Worm (Caenorhabditis elegans) whole organism, L3 larva: ENCODE measurements around the gene Y17D7B.10.

Experiments
- ZK546.5 ChIP-seq: sonication (generic microtip); optimal IDR thresholded peaks from 2 replicates; lab custom pipeline; 2017; ENCODE audit warnings: missing biosample characterization, missing genetic modification characterization
- aly-2 ChIP-seq: fragments of 150-350 bp; optimal IDR thresholded peaks from 2 replicates; lab custom pipeline; 2014; ENCODE audit warnings: missing biosample characterization, missing genetic modification characterization
- ceh-16 ChIP-seq: sonication (generic microtip); optimal IDR thresholded peaks from 2 replicates; lab custom pipeline; 2017; ENCODE audit warnings: missing biosample characterization, missing genetic modification characterization
- ceh-9 ChIP-seq: sonication (generic microtip); optimal IDR thresholded peaks from 2 replicates; lab custom pipeline; 2018; ENCODE audit warnings: missing biosample characterization, missing genetic modification characterization
- daf-12 ChIP-seq: fragments of 150-350 bp; optimal IDR thresholded peaks from 2 replicates; lab custom pipeline; 2014; ENCODE audit warnings: missing biosample characterization, missing genetic modification reagents, missing genetic modification characterization
- egl-27 ChIP-seq: sonication (generic microtip); optimal IDR thresholded peaks from 4 replicates; lab custom pipeline; 2017; ENCODE audit warnings: missing biosample characterization, missing genetic modification reagents, missing genetic modification characterization
- egl-5 ChIP-seq: fragments of 150-350 bp; optimal IDR thresholded peaks from 2 replicates; lab custom pipeline; 2017; ENCODE audit warnings: missing biosample characterization, missing genetic modification reagents, missing genetic modification characterization, inconsistent platforms
- elt-1 ChIP-seq: fragments of 150-350 bp; optimal IDR thresholded peaks from 2 replicates; lab custom pipeline; 2014; ENCODE audit warnings: missing biosample characterization, missing genetic modification characterization
- elt-2 ChIP-seq: sonication (generic microtip); optimal IDR thresholded peaks from 2 replicates; lab custom pipeline; 2016; ENCODE audit warnings: missing genetic modification reagents, mild to moderate bottlenecking, missing genetic modification characterization, missing compliant biosample characterization
- elt-3 ChIP-seq, 3 experiments: fragments of 150-350 bp in 1 of 3; sonication (generic microtip) in 2 of 3; optimal IDR thresholded peaks; 2 replicates in 2 of 3; 4 replicates in 1 of 3; lab custom pipeline; 2014 to 2017; ENCODE audit warnings: missing biosample characterization in 3 of 3, missing genetic modification characterization in 3 of 3
- eor-1 ChIP-seq, 2 experiments: fragments of 150-350 bp; optimal IDR thresholded peaks; 2 replicates each; lab custom pipeline; 2014 to 2018; ENCODE audit warnings: missing biosample characterization in 2 of 2, missing genetic modification characterization in 2 of 2
- fos-1 ChIP-seq: fragments of 150-350 bp; optimal IDR thresholded peaks from 2 replicates; lab custom pipeline; 2014; ENCODE audit warnings: missing biosample characterization, missing genetic modification characterization
- hmg-11 ChIP-seq: sonication (generic microtip); optimal IDR thresholded peaks from 2 replicates; lab custom pipeline; 2016; ENCODE audit warnings: missing genetic modification characterization, missing compliant biosample characterization
- jun-1 ChIP-seq: fragments of 150-350 bp; optimal IDR thresholded peaks from 2 replicates; lab custom pipeline; 2014; ENCODE audit warnings: missing biosample characterization, missing genetic modification reagents, missing genetic modification characterization
- lin-15B ChIP-seq: fragments of 150-350 bp; optimal IDR thresholded peaks from 2 replicates; lab custom pipeline; 2014; ENCODE audit warnings: missing biosample characterization, missing genetic modification characterization
- lin-39 ChIP-seq: fragments of 150-350 bp; optimal IDR thresholded peaks from 2 replicates; lab custom pipeline; 2018; ENCODE audit warnings: missing biosample characterization, missing genetic modification reagents, missing genetic modification characterization
- mml-1 ChIP-seq: fragments of 150-350 bp; sonication (generic microtip); optimal IDR thresholded peaks from 3 replicates; lab custom pipeline; 2014; ENCODE audit warnings: missing biosample characterization, missing genetic modification characterization
- nfya-1 ChIP-seq: sonication (generic microtip); optimal IDR thresholded peaks from 2 replicates; lab custom pipeline; 2017; ENCODE audit warnings: missing genetic modification characterization, mild to moderate bottlenecking, missing compliant biosample characterization, antibody characterized with exemption, moderate library complexity; ENCODE audit not compliant: insufficient read depth
- nhr-11 ChIP-seq: fragments of 150-350 bp; optimal IDR thresholded peaks from 2 replicates; lab custom pipeline; 2014; ENCODE audit warnings: missing biosample characterization, missing genetic modification characterization
- nhr-12 ChIP-seq: fragments of 150-350 bp; optimal IDR thresholded peaks from 2 replicates; lab custom pipeline; 2014; ENCODE audit warnings: missing biosample characterization, missing genetic modification characterization
- nhr-23 ChIP-seq: fragments of 150-350 bp; optimal IDR thresholded peaks from 2 replicates; lab custom pipeline; 2014; ENCODE audit warnings: missing biosample characterization, missing genetic modification reagents, missing genetic modification characterization
- nhr-237 ChIP-seq: fragments of 150-350 bp; optimal IDR thresholded peaks from 2 replicates; lab custom pipeline; 2014; ENCODE audit warnings: missing biosample characterization, missing genetic modification characterization
- nhr-25 ChIP-seq: sonication (generic microtip); optimal IDR thresholded peaks from 2 replicates; lab custom pipeline; 2017; ENCODE audit warnings: missing biosample characterization, missing genetic modification characterization
- nhr-28 ChIP-seq: fragments of 150-350 bp; optimal IDR thresholded peaks from 2 replicates; lab custom pipeline; 2014; ENCODE audit warnings: missing biosample characterization, missing genetic modification characterization
- nhr-43 ChIP-seq: sonication (generic microtip); optimal IDR thresholded peaks from 2 replicates; lab custom pipeline; 2016; ENCODE audit warnings: mild to moderate bottlenecking, missing genetic modification characterization, missing compliant biosample characterization; ENCODE audit not compliant: poor library complexity, severe bottlenecking
- nhr-67 ChIP-seq: fragments of 150-350 bp; optimal IDR thresholded peaks from 2 replicates; lab custom pipeline; 2014; ENCODE audit warnings: missing biosample characterization, missing genetic modification characterization
- pha-4 ChIP-seq: fragments of 150-350 bp; optimal IDR thresholded peaks from 2 replicates; lab custom pipeline; 2014; ENCODE audit warnings: missing biosample characterization, missing genetic modification reagents, missing genetic modification characterization
- pqm-1 ChIP-seq: fragments of 150-350 bp; optimal IDR thresholded peaks from 2 replicates; lab custom pipeline; 2017; ENCODE audit warnings: missing biosample characterization, missing genetic modification characterization, inconsistent platforms
- snpc-4 ChIP-seq: fragments of 150-350 bp; optimal IDR thresholded peaks from 2 replicates; lab custom pipeline; 2014; ENCODE audit warnings: missing biosample characterization, missing genetic modification characterization
- unc-62 ChIP-seq: fragments of 150-350 bp; sonication (generic microtip); optimal IDR thresholded peaks from 4 replicates; lab custom pipeline; 2014; ENCODE audit warnings: missing biosample characterization, missing genetic modification reagents, missing genetic modification characterization
- zag-1 ChIP-seq: fragments of 150-350 bp; optimal IDR thresholded peaks from 2 replicates; lab custom pipeline; 2014; ENCODE audit warnings: missing biosample characterization, missing genetic modification characterization
- ztf-11 ChIP-seq: fragments of 150-350 bp; optimal IDR thresholded peaks from 2 replicates; lab custom pipeline; 2014; ENCODE audit warnings: missing biosample characterization, missing genetic modification characterization
- ztf-4 ChIP-seq: fragments of 150-350 bp; optimal IDR thresholded peaks from 2 replicates; lab custom pipeline; 2014; ENCODE audit warnings: missing biosample characterization, missing genetic modification characterization

Y17D7B.10 gene

DNA sequence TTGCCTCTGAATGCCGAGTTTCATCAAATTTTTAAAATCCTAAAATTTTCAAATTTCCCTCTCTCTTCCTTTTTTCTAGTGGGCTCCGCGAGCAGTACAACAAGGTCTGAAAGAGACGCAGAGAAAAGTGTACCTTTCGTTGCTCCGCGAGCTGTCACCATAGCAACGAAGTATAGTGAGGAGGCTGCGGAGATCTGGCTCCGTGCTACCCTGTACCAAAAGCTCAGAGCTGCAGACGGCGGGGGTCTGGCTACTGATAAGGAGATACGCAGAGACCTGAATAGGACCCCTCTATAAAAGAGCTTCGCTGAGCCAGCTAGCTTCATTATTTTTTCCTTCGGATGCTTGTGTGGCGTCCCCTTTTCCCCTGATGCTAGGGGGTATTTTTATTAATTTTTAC, at the start of gene Y17D7B.10:
Gene Y17D7B.10 (plus strand): TSS at position 243 of the 400 bp plus-strand sequence.
- TF ChIP-seq hmg-11 (tag; lab: Kevin White, UChicago): no peak
- no peak for TF ChIP-seq snpc-4 (tag; lab: Kevin White, UChicago)
- no peak for TF ChIP-seq aly-2 (tag; lab: Kevin White, UChicago)
- TF ChIP-seq nhr-237 (tag; lab: Kevin White, UChicago): no peak
- no peak for TF ChIP-seq ZK546.5 (tag; lab: Kevin White, UChicago)
- no peak for TF ChIP-seq elt-2 (tag; lab: Kevin White, UChicago)
- TF ChIP-seq nhr-43 (tag; lab: Kevin White, UChicago): no peak
- no peak for TF ChIP-seq nhr-11 (tag; lab: Kevin White, UChicago)
- TF ChIP-seq egl-27: no peak
- TF ChIP-seq ceh-16: no peak
- no peak for TF ChIP-seq pha-4
- no peak for TF ChIP-seq pqm-1 (tag; lab: Kevin White, UChicago)
- no peak for TF ChIP-seq egl-5 (tag; lab: Kevin White, UChicago)
- TF ChIP-seq nhr-67 (tag; lab: Kevin White, UChicago): no peak
- TF ChIP-seq daf-12: no peak
- no peak for TF ChIP-seq unc-62 (GFP tag; lab: Kevin White, UChicago)
- no peak for TF ChIP-seq nhr-28 (tag; lab: Kevin White, UChicago)

DNA sequence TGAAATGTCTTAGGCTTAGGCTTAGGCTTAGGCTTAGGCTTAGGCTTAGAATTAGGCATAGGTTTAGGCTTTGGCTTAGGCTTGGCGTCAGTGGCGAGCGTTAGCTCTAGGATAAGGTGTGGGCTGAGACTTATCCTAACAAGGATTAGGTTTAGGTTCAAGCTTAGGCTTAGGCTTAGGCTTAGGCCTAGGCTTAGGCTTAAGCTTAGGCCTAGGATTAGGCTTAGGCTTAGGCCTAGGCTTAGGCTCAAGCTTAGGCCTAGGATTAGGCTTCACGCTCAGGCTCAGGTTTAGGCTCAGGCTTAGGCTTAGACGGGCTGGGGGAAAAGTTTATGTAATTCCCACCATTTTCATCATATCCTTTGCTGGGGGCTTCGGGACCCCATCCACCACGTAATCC, 49.6 kb upstream of the Y17D7B.10 start:
- no peak for TF ChIP-seq lin-39 (tag; lab: Kevin White, UChicago)
- no peak for TF ChIP-seq nhr-28 (tag; lab: Kevin White, UChicago)
- TF ChIP-seq nhr-43 (tag; lab: Kevin White, UChicago): no peak
- no peak for TF ChIP-seq jun-1 (tag; lab: Kevin White, UChicago)

- no peak for TF ChIP-seq nhr-12 (tag; lab: Kevin White, UChicago)
- no peak for TF ChIP-seq nhr-43 (tag; lab: Kevin White, UChicago)
- TF ChIP-seq pha-4: no peak
- TF ChIP-seq lin-15B (tag; lab: Kevin White, UChicago): no peak
Measured at ce11 chrV:18734381-18734780, 49.1 kb upstream of the Y17D7B.10 start, which contains the start of gene scl-20. TSS of gene scl-20 (minus strand) at chrV:18734481.

DNA sequence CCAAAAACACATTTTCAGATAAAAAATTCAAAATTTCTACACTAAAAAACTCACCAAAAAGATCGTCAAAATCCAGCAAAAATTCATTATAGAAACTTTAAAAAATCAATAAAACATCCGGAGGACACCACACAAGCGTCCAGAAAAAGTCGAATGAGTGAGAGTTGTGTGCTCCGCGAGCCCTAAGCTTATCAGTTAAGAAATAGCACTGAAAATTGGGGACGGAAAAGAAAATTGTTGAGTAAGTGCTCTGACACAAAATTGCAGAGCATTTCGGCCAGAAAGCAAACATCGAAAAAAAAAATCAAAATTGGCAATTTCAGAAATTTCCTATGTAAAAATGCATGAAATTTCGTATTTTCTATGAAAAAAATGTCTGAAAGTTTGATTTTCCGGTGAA, 45.9 kb upstream of the Y17D7B.10 start:
- TF ChIP-seq elt-1 (tag; lab: Kevin White, UChicago) (no peak), jun-1 (tag; lab: Kevin White, UChicago) (no peak), ceh-9 (tag; lab: Kevin White, UChicago) (no peak), elt-3 (tag; optimal IDR thresholded peaks at IDR 0.05; lab: Kevin White, UChicago) (no peak), nhr-25 (tag; lab: Kevin White, UChicago) (no peak), nfya-1 (tag; lab: Kevin White, UChicago) (no peak), ceh-16 (no peak), fos-1 (tag; lab: Kevin White, UChicago) (no peak), lin-15B (tag; lab: Kevin White, UChicago) (no peak), unc-62 (GFP tag; lab: Kevin White, UChicago) (no peak), lin-39 (tag; lab: Kevin White, UChicago) (no peak), mml-1 (tag; lab: Kevin White, UChicago) (no peak), snpc-4 (tag; lab: Kevin White, UChicago) (no peak), zag-1 (tag; lab: Kevin White, UChicago) (no peak), nhr-12 (tag; lab: Kevin White, UChicago) (no peak)

DNA sequence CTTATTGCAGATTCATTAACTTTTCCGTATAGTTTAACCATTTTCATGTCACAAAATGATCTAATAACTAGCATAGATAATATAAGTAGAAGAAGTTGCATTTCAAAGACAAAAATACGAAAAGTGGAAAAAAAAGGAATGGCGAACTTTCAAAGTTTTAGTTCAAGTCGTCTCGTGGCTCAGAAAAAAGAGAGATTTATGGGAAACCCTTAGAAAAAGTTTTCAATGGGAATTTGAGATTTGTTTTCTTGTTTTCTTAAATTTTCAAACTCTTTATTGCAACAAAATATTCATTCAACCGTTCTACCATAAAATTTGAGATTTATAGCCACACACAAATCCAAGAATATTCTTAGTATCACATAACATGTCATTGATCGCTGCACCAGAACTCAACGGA, 41.4 kb upstream of the Y17D7B.10 start, which contains the start of gene clec-250:
Gene clec-250 (minus strand): TSS at position 101 of the 400 bp plus-strand sequence.
- no peak for TF ChIP-seq ztf-4 (tag; lab: Kevin White, UChicago)
- no peak for TF ChIP-seq jun-1 (tag; lab: Kevin White, UChicago)
- TF ChIP-seq egl-27: no peak
- no peak for TF ChIP-seq zag-1 (tag; lab: Kevin White, UChicago)
- TF ChIP-seq pqm-1 (tag; lab: Kevin White, UChicago): no peak
- no peak for TF ChIP-seq nhr-23 (tag; lab: Kevin White, UChicago)
- TF ChIP-seq ztf-11 (tag; lab: Kevin White, UChicago): no peak
- TF ChIP-seq eor-1 (tag; optimal IDR thresholded peaks at IDR 0.05; lab: Kevin White, UChicago): no peak
- TF ChIP-seq unc-62 (GFP tag; lab: Kevin White, UChicago): no peak
- TF ChIP-seq, all 47 proteins: peak for 0
